Fruit fly (Drosophila melanogaster) whole organism, embryonic: ENCODE data around the gene CG15283.

Source experiments
- Abd-B ChIP-seq: fragments of 200-800 bp; sonication (Bioruptor generic); optimal IDR thresholded peaks from 2 replicates; lab custom pipeline; 2018; ENCODE audit warnings: missing biosample characterization, mild to moderate bottlenecking, missing genetic modification characterization, moderate library complexity
- B-H1 ChIP-seq: fragments of 200-800 bp; sonication (Bioruptor generic); IDR thresholded peaks from 3 replicates; pipeline ENCODE4 v1.3.6; 2022; ENCODE audit warnings: missing biosample characterization, missing genetic modification characterization
- B-H2 ChIP-seq: fragments of 200-800 bp; sonication (Bioruptor generic); optimal IDR thresholded peaks from 2 replicates; lab custom pipeline; 2018; ENCODE audit warnings: missing biosample characterization, mild to moderate bottlenecking, missing genetic modification characterization
- Bdp1 ChIP-seq: fragments of 200-800 bp; sonication (Bioruptor generic); optimal IDR thresholded peaks from 3 replicates; lab custom pipeline; 2016; ENCODE audit warnings: missing biosample characterization, missing genetic modification characterization
- CG10274 ChIP-seq: fragments of 200-800 bp; sonication (Bioruptor generic); optimal IDR thresholded peaks from 3 replicates; lab custom pipeline; 2017; ENCODE audit warnings: missing biosample characterization, mild to moderate bottlenecking, missing genetic modification characterization
- CG11723 ChIP-seq: fragments of 200-800 bp; sonication (Bioruptor generic); optimal IDR thresholded peaks from 2 replicates; lab custom pipeline; 2017; ENCODE audit warnings: missing biosample characterization, mild to moderate bottlenecking, missing genetic modification characterization
- CG15696 ChIP-seq: fragments of 200-800 bp; sonication (Bioruptor generic); optimal IDR thresholded peaks from 2 replicates; lab custom pipeline; 2019; ENCODE audit warnings: missing biosample characterization, mild to moderate bottlenecking, missing genetic modification characterization, moderate library complexity
- CG16779 ChIP-seq: fragments of 200-800 bp; sonication (Bioruptor generic); IDR thresholded peaks from 2 replicates; pipeline ENCODE4 v1.3.6; 2022; ENCODE audit warnings: missing biosample characterization, missing genetic modification characterization
- CG17186 ChIP-seq: fragments of 200-800 bp; sonication (Bioruptor generic); optimal IDR thresholded peaks from 3 replicates; lab custom pipeline; 2017; ENCODE audit warnings: missing biosample characterization, missing genetic modification reagents, missing genetic modification characterization
- CG17359 ChIP-seq: fragments of 200-800 bp; sonication (Bioruptor generic); optimal IDR thresholded peaks from 3 replicates; lab custom pipeline; 2018; ENCODE audit warnings: missing biosample characterization, mild to moderate bottlenecking, missing genetic modification characterization, moderate library complexity
- CG1832 ChIP-seq: fragments of 200-800 bp; sonication (Bioruptor generic); optimal IDR thresholded peaks from 2 replicates; lab custom pipeline; 2017; ENCODE audit warnings: missing biosample characterization, mild to moderate bottlenecking, missing genetic modification characterization, inconsistent platforms
- CG18476 ChIP-seq: fragments of 200-800 bp; sonication (Bioruptor generic); optimal IDR thresholded peaks from 2 replicates; lab custom pipeline; 2016; ENCODE audit warnings: missing biosample characterization, mild to moderate bottlenecking, missing genetic modification characterization
- CG2712 ChIP-seq: fragments of 200-800 bp; optimal IDR thresholded peaks from 3 replicates; lab custom pipeline; 2019; ENCODE audit warnings: missing biosample characterization, mild to moderate bottlenecking, missing genetic modification characterization, moderate library complexity
- CG31224 ChIP-seq: fragments of 200-800 bp; sonication (Bioruptor generic); IDR thresholded peaks from 2 replicates; pipeline ENCODE4 v1.3.6; 2022; ENCODE audit warnings: missing biosample characterization, missing genetic modification characterization
- CG3163 ChIP-seq: fragments of 200-800 bp; sonication (Bioruptor generic); optimal IDR thresholded peaks from 3 replicates; lab custom pipeline; 2016; ENCODE audit warnings: missing biosample characterization, missing genetic modification characterization
- CG33557 ChIP-seq: fragments of 200-800 bp; sonication (Bioruptor generic); optimal IDR thresholded peaks from 2 replicates; lab custom pipeline; 2019; ENCODE audit warnings: missing biosample characterization, mild to moderate bottlenecking, missing genetic modification characterization, moderate library complexity
- CG34376 ChIP-seq: fragments of 200-800 bp; sonication (Bioruptor generic); optimal IDR thresholded peaks from 2 replicates; lab custom pipeline; 2018; ENCODE audit warnings: missing biosample characterization, mild to moderate bottlenecking, missing genetic modification characterization
- CG6175 ChIP-seq: fragments of 200-800 bp; sonication (Bioruptor generic); IDR thresholded peaks from 3 replicates; pipeline ENCODE4 v1.3.6; 2022; ENCODE audit warnings: missing biosample characterization, missing genetic modification characterization
- CG8944 ChIP-seq: fragments of 200-800 bp; sonication (Bioruptor generic); optimal IDR thresholded peaks from 3 replicates; lab custom pipeline; 2016; ENCODE audit warnings: missing biosample characterization, missing genetic modification characterization
- CG9817 ChIP-seq: fragments of 200-800 bp; sonication (Bioruptor generic); optimal IDR thresholded peaks from 2 replicates; lab custom pipeline; 2018; ENCODE audit warnings: missing biosample characterization, mild to moderate bottlenecking, missing genetic modification characterization, moderate library complexity
- Dek ChIP-seq: fragments of 200-800 bp; sonication (Bioruptor generic); optimal IDR thresholded peaks from 3 replicates; lab custom pipeline; 2019; ENCODE audit warnings: missing biosample characterization, mild to moderate bottlenecking, missing genetic modification characterization, moderate library complexity
- Dip2 ChIP-seq: fragments of 200-800 bp; sonication (Bioruptor generic); IDR thresholded peaks from 2 replicates; pipeline ENCODE4 v1.3.6; 2022; ENCODE audit warnings: missing biosample characterization, missing genetic modification characterization
- Doc3 ChIP-seq: fragments of 200-800 bp; sonication (Bioruptor generic); IDR thresholded peaks from 3 replicates; pipeline ENCODE4 v1.3.6; 2022; ENCODE audit warnings: missing biosample characterization, missing genetic modification characterization; ENCODE audit not compliant: partially characterized antibody
- E2f2 ChIP-seq: fragments of 200-800 bp; sonication (Bioruptor generic); IDR thresholded peaks from 2 replicates; pipeline ENCODE4 v1.3.6; 2022; ENCODE audit warnings: missing biosample characterization, missing genetic modification characterization
- ERR ChIP-seq: fragments of 200-800 bp; sonication (Bioruptor generic); optimal IDR thresholded peaks from 2 replicates; lab custom pipeline; 2016; ENCODE audit warnings: missing biosample characterization, missing genetic modification characterization
- Eip74EF ChIP-seq, 2 experiments: fragments of 200-800 bp in 1 of 2; fragments of >200 bp in 1 of 2; sonication (Bioruptor generic) in 1 of 2; optimal IDR thresholded peaks; 2 replicates each; lab custom pipeline; 2017 to 2019; ENCODE audit warnings: missing biosample characterization in 2 of 2, missing genetic modification characterization in 2 of 2, mild to moderate bottlenecking in 1 of 2, moderate library complexity in 1 of 2
- HLH54F ChIP-seq: fragments of 200-800 bp; sonication (Bioruptor generic); optimal IDR thresholded peaks from 3 replicates; lab custom pipeline; 2016; ENCODE audit warnings: missing biosample characterization, missing genetic modification characterization
- Hr3 ChIP-seq: fragments of 200-800 bp; sonication (Bioruptor generic); optimal IDR thresholded peaks from 3 replicates; lab custom pipeline; 2016; ENCODE audit warnings: missing biosample characterization, missing genetic modification characterization
- Hsf ChIP-seq: fragments of 200-800 bp; sonication (Bioruptor generic); optimal IDR thresholded peaks from 3 replicates; lab custom pipeline; 2016; ENCODE audit warnings: missing biosample characterization, missing genetic modification characterization
- Med ChIP-seq: fragments of 200-800 bp; sonication (Bioruptor generic); peaks from one replicate; lab custom pipeline; 2016; ENCODE audit warnings: missing biosample characterization, missing genetic modification characterization, mild to moderate bottlenecking, inconsistent platforms, moderate library complexity
- NK7.1 ChIP-seq: fragments of 200-800 bp; sonication (Bioruptor generic); optimal IDR thresholded peaks from 3 replicates; lab custom pipeline; 2016; ENCODE audit warnings: missing biosample characterization, missing genetic modification characterization
- PHDP ChIP-seq: fragments of 200-800 bp; sonication (Bioruptor generic); optimal IDR thresholded peaks from 3 replicates; lab custom pipeline; 2018; ENCODE audit warnings: missing biosample characterization, mild to moderate bottlenecking, missing genetic modification characterization, moderate library complexity
- Ptx1 ChIP-seq: fragments of 200-800 bp; sonication (Bioruptor generic); IDR thresholded peaks from 2 replicates; pipeline ENCODE4 v1.3.6; 2022; ENCODE audit warnings: missing biosample characterization, missing genetic modification characterization
- ase ChIP-seq: fragments of 200-800 bp; sonication (Bioruptor generic); IDR thresholded peaks from 3 replicates; pipeline ENCODE4 v1.3.6; 2022; ENCODE audit warnings: missing biosample characterization, missing genetic modification characterization
- chif ChIP-seq, 2 experiments: fragments of 200-800 bp; sonication (Bioruptor generic); optimal IDR thresholded peaks; 3 replicates each; lab custom pipeline; 2016; ENCODE audit warnings: missing biosample characterization in 2 of 2, missing genetic modification characterization in 2 of 2
- fd64A ChIP-seq: fragments of 200-800 bp; sonication (Bioruptor generic); optimal IDR thresholded peaks from 3 replicates; lab custom pipeline; 2018; ENCODE audit warnings: missing biosample characterization, mild to moderate bottlenecking, missing genetic modification characterization
- fu2 ChIP-seq: fragments of 200-800 bp; sonication (Bioruptor generic); optimal IDR thresholded peaks from 2 replicates; lab custom pipeline; 2016; ENCODE audit warnings: missing biosample characterization, missing genetic modification characterization
- gfzf ChIP-seq: fragments of 200-800 bp; sonication (Bioruptor generic); optimal IDR thresholded peaks from 2 replicates; lab custom pipeline; 2016; ENCODE audit warnings: missing biosample characterization, mild to moderate bottlenecking, missing genetic modification characterization, moderate library complexity
- gsb ChIP-seq: fragments of 200-800 bp; sonication (Bioruptor generic); IDR thresholded peaks from 2 replicates; pipeline ENCODE4 v1.3.6; 2022; ENCODE audit warnings: missing biosample characterization, missing genetic modification characterization
- gt ChIP-seq: fragments of 200-800 bp; sonication (Bioruptor generic); IDR thresholded peaks from 2 replicates; pipeline ENCODE4 v1.3.6; 2022; ENCODE audit warnings: missing biosample characterization, missing genetic modification characterization
- h ChIP-seq: fragments of >200 bp; optimal IDR thresholded peaks from 2 replicates; lab custom pipeline; 2017
- nau ChIP-seq: fragments of 200-800 bp; sonication (Bioruptor generic); optimal IDR thresholded peaks from 3 replicates; lab custom pipeline; 2017; ENCODE audit warnings: missing biosample characterization, mild to moderate bottlenecking, missing genetic modification characterization, missing genetic modification reagents
- pfk ChIP-seq: fragments of 200-800 bp; sonication (Bioruptor generic); optimal IDR thresholded peaks from 2 replicates; lab custom pipeline; 2018; ENCODE audit warnings: missing biosample characterization, mild to moderate bottlenecking, missing genetic modification characterization, moderate library complexity
- pum ChIP-seq: fragments of 200-800 bp; sonication (Bioruptor generic); optimal IDR thresholded peaks from 2 replicates; lab custom pipeline; 2016; ENCODE audit warnings: missing biosample characterization, missing genetic modification characterization
- repo ChIP-seq: fragments of 200-800 bp; sonication (Bioruptor generic); optimal IDR thresholded peaks from 2 replicates; lab custom pipeline; 2016; ENCODE audit warnings: missing biosample characterization, missing genetic modification characterization
- slbo ChIP-seq: fragments of 200-800 bp; sonication (Bioruptor generic); IDR thresholded peaks from 2 replicates; pipeline ENCODE4 v1.3.6; 2022; ENCODE audit warnings: missing biosample characterization, missing genetic modification characterization
- sna ChIP-seq: fragments of 200-800 bp; sonication (Bioruptor generic); IDR thresholded peaks from 2 replicates; pipeline ENCODE4 v1.3.6; 2022; ENCODE audit warnings: missing biosample characterization, missing genetic modification characterization; ENCODE audit not compliant: partially characterized antibody
- stwl ChIP-seq: fragments of 200-800 bp; sonication (Bioruptor generic); optimal IDR thresholded peaks from 3 replicates; lab custom pipeline; 2018; ENCODE audit warnings: missing biosample characterization, mild to moderate bottlenecking, missing genetic modification characterization, moderate library complexity
- tll ChIP-seq, 2 experiments: fragments of 200-800 bp in 1 of 2; fragments of >200 bp in 1 of 2; sonication (Bioruptor generic) in 1 of 2; optimal IDR thresholded peaks; 2 replicates each; lab custom pipeline; 2017 to 2019; ENCODE audit warnings: missing biosample characterization in 2 of 2, missing genetic modification characterization in 2 of 2, mild to moderate bottlenecking in 1 of 2, moderate library complexity in 1 of 2
- unpg ChIP-seq: fragments of 200-800 bp; sonication (Bioruptor generic); optimal IDR thresholded peaks from 3 replicates; lab custom pipeline; 2018; ENCODE audit warnings: missing biosample characterization, mild to moderate bottlenecking, missing genetic modification characterization, moderate library complexity
- yki ChIP-seq: fragments of >200 bp; optimal IDR thresholded peaks from 3 replicates; lab custom pipeline; 2018

The CG15283 gene

DNA sequence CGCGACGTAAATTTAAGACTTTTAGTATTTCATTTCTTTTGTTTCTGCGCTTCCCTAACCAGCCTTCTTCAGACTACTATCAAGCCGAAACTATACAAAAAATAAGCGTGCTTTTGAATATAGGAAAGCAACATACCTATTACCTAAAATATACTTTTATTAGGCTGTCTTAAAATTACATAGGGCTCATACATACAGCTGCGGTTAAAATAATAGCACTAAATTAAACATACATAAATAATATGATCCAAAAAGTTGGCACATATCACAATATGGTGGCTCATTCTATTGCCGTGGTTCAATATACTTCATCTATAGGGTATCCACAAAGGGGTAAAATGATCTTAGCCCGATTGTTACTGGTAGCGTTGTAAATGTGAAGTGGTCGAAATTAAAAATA, 49.7 kb upstream of the CG15283 start (continued):
- TF ChIP-seq Hsf (GFP tag; lab: Kevin White, UChicago): peak; percentile 65
- TF ChIP-seq chif (GFP tag; optimal IDR thresholded peaks at IDR 0.05; lab: Kevin White, UChicago): peak; percentile 37 to 69
- peak; percentile 56 for TF ChIP-seq gsb
- peak; percentile 33 for TF ChIP-seq CG10274
- TF ChIP-seq CG2712 (tag; lab: Kevin White, UChicago): peak; percentile 87
- no peak for TF ChIP-seq CG33557 (GFP tag; lab: Kevin White, UChicago)
- TF ChIP-seq CG34376 (GFP tag; lab: Kevin White, UChicago): no peak
- TF ChIP-seq PHDP (tag; lab: Kevin White, UChicago): peak; percentile 70
- peak; percentile 26 for TF ChIP-seq Bdp1 (GFP tag; lab: Kevin White, UChicago)
- no peak for TF ChIP-seq gfzf
- TF ChIP-seq nau: no peak
- no peak for TF ChIP-seq tll (GFP tag; optimal IDR thresholded peaks at IDR 0.05; lab: Kevin White, UChicago)
- peak; percentile 77 for TF ChIP-seq CG17359 (tag; lab: Kevin White, UChicago)
- TF ChIP-seq Ptx1: peak; percentile 69
- TF ChIP-seq gt (GFP tag; lab: Robert Waterston, UW): no peak
- TF ChIP-seq fd64A (GFP tag; lab: Kevin White, UChicago): peak; percentile 24
- TF ChIP-seq Abd-B (GFP tag; lab: Kevin White, UChicago): peak; percentile 66
- no peak for TF ChIP-seq repo
- TF ChIP-seq CG9817 (tag; lab: Kevin White, UChicago): peak; percentile 3
- TF ChIP-seq slbo (GFP tag; lab: Robert Waterston, UW): peak; percentile 69
- peak; percentile 6 for TF ChIP-seq HLH54F
- no peak for TF ChIP-seq CG16779 (GFP tag; lab: Robert Waterston, UW)
- no peak for TF ChIP-seq NK7.1 (GFP tag; lab: Kevin White, UChicago)
- TF ChIP-seq Dek (tag; lab: Kevin White, UChicago): no peak
- TF ChIP-seq pfk (GFP tag; lab: Kevin White, UChicago): no peak
- TF ChIP-seq h (lab: Kevin White, UChicago): no peak
- peak; percentile 76; the same call in 2 of the 3 replicates for TF ChIP-seq ase (GFP tag; lab: Robert Waterston, UW)
- no peak; the same call in 1 of the 2 replicates for TF ChIP-seq CG31224 (GFP tag; lab: Robert Waterston, UW)
- peak; percentile 29; the same call in 1 of the 2 replicates for TF ChIP-seq E2f2 (GFP tag; lab: Robert Waterston, UW)
- TF ChIP-seq pum: no peak
- peak in 1 of 2 experiments; percentile 10 for TF ChIP-seq Eip74EF (GFP tag; optimal IDR thresholded peaks at IDR 0.05; lab: Kevin White, UChicago)
- no peak for TF ChIP-seq CG1832
- peak; percentile 72 for TF ChIP-seq Hr3 (GFP tag; lab: Kevin White, UChicago)
- TF ChIP-seq B-H2 (GFP tag; lab: Kevin White, UChicago): no peak
- no peak for TF ChIP-seq yki (lab: Kevin White, UChicago)
- TF ChIP-seq Dip2: no peak
- TF ChIP-seq CG18476 (GFP tag; lab: Kevin White, UChicago): peak; percentile 18
- TF ChIP-seq sna (GFP tag; lab: Robert Waterston, UW): no peak
- no peak for TF ChIP-seq CG15696 (tag; lab: Kevin White, UChicago)
- TF ChIP-seq CG6175 (GFP tag; lab: Robert Waterston, UW): no peak
- TF ChIP-seq stwl (tag; lab: Kevin White, UChicago): peak; percentile 13
- TF ChIP-seq B-H1 (GFP tag; lab: Robert Waterston, UW): peak; percentile 68; the same call in 1 of the 3 replicates
- TF ChIP-seq Doc3: no peak
- peak; percentile 38 for TF ChIP-seq CG11723 (GFP tag; lab: Kevin White, UChicago)
- TF ChIP-seq ERR (GFP tag; lab: Kevin White, UChicago): no peak
- TF ChIP-seq CG17186 (GFP tag; lab: Kevin White, UChicago): no peak
- TF ChIP-seq CG3163 (GFP tag; lab: Kevin White, UChicago): no peak
- TF ChIP-seq CG8944 (GFP tag; lab: Kevin White, UChicago): peak; percentile 1
- TF ChIP-seq unpg (GFP tag; lab: Kevin White, UChicago): peak; percentile 79
- no peak for TF ChIP-seq fu2 (GFP tag; lab: Kevin White, UChicago)
- peak; percentile 73 for TF ChIP-seq Med
